Worm (Caenorhabditis elegans) whole organism, L1 larva: Measurements from ENCODE around the gene tag-89.

ENCODE experiments used
- ama-1 ChIP-seq: fragments of 150-350 bp; optimal IDR thresholded peaks from 2 replicates; lab custom pipeline; 2014
- dpl-1 ChIP-seq, 3 experiments: fragments of 150-350 bp in 2 of 3; sonication (generic microtip) in 1 of 3; optimal IDR thresholded peaks; 2 replicates each; lab custom pipeline; 2014 to 2017; ENCODE audit warnings: missing biosample characterization in 3 of 3, missing genetic modification characterization in 3 of 3, missing genetic modification reagents in 3 of 3
- elt-3 ChIP-seq, 6 experiments: fragments of 150-350 bp in 1 of 6; sonication (generic microtip); optimal IDR thresholded peaks; 2 replicates each; lab custom pipeline; 2017 to 2018; ENCODE audit warnings: missing biosample characterization in 6 of 6, missing genetic modification characterization in 6 of 6, inconsistent platforms in 1 of 6
- mdl-1 ChIP-seq, 2 experiments: fragments of 150-350 bp; optimal IDR thresholded peaks; 2 replicates each; lab custom pipeline; 2014 to 2017; ENCODE audit warnings: missing biosample characterization in 2 of 2, missing genetic modification characterization in 2 of 2, inconsistent platforms in 1 of 2
- nhr-84 ChIP-seq: sonication (generic microtip); optimal IDR thresholded peaks from 2 replicates; lab custom pipeline; 2017; ENCODE audit warnings: missing biosample characterization, missing genetic modification characterization
- ztf-11 ChIP-seq, 2 experiments: sonication (generic microtip); optimal IDR thresholded peaks; 2 replicates each; lab custom pipeline; 2016 to 2017; ENCODE audit warnings: missing genetic modification characterization in 2 of 2, missing biosample characterization in 1 of 2, missing compliant biosample characterization in 1 of 2

DNA sequence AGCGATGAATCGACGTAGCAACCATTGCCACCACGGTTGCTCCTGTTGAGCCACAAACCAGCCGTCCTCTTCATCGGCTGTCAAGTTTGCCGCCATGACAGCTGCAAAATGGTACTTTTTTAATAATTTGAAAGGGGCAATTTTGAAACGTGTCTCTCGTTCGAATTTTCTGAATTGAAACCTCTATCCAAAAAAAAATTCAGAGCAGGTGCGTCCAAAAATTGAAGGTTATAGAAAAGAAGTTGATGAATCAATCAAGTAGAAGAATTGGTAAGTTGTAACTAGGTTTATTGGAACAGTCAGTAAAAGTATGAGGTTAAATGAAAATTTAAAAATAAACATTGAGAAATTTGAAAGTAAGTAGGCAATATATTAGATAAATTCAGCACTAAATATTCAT lies 32.9 kb upstream of the tag-89 start, which contains the start of gene T01G1.4:
- TF ChIP-seq mdl-1 (tag; optimal IDR thresholded peaks at IDR 0.05; lab: Kevin White, UChicago) (no peak), elt-3 (tag; optimal IDR thresholded peaks at IDR 0.05; lab: Kevin White, UChicago) (no peak), ztf-11 (tag; optimal IDR thresholded peaks at IDR 0.05; lab: Kevin White, UChicago) (no peak), ama-1 (lab: Kevin White, UChicago) (no peak), nhr-84 (no peak), dpl-1 (GFP tag; optimal IDR thresholded peaks at IDR 0.05; lab: Kevin White, UChicago) (no peak)
